Worm (Caenorhabditis elegans) whole organism, L2 larva: ENCODE data around the gene Y54E2A.4.

Experiments
- fos-1 ChIP-seq: fragments of 150-350 bp; optimal IDR thresholded peaks from 2 replicates; lab custom pipeline; 2014; ENCODE audit warnings: missing biosample characterization, missing genetic modification characterization
- unc-39 ChIP-seq: fragments of 150-350 bp; optimal IDR thresholded peaks from 2 replicates; lab custom pipeline; 2014; ENCODE audit warnings: missing biosample characterization, missing genetic modification characterization
- unc-62 ChIP-seq: fragments of 150-350 bp; optimal IDR thresholded peaks from 2 replicates; lab custom pipeline; 2014; ENCODE audit warnings: missing biosample characterization, missing genetic modification reagents, missing genetic modification characterization

DNA sequence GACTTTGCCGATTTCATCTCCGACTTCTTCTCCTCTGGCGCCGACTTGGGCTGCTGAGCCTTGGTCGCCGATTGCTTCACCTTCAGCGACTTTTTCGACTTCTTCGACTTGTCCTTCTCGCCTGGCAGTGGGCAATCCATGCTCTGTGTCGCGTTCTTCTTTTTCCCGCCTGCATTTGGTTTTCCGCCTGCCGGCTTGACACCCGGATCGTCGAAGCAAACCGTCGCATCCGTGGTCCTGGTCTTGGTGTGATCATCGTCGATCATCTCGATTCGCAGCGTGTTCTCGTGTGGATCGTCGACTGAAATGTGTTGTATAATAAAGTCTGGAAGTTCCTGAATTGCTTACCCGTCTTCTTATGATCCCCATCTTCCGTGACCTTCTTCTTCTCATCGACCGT is 17.7 kb downstream of the Y54E2A.4 start:
- TF ChIP-seq unc-62 (GFP tag; lab: Kevin White, UChicago) (no peak), fos-1 (no peak), unc-39 (tag; lab: Kevin White, UChicago) (no peak)
